Worm (Caenorhabditis elegans) whole organism, L4 larva: ENCODE measurements around the gene F42F12.3.

Experiments
- D1046.2 ChIP-seq: fragments of 200-800 bp; sonication (Bioruptor generic); IDR thresholded peaks from 2 replicates; pipeline ENCODE4 v1.3.6; 2022; ENCODE audit warnings: missing genetic modification characterization, missing compliant biosample characterization
- F44E2.7 ChIP-seq: fragments of 200-800 bp; sonication (Bioruptor generic); IDR thresholded peaks from 2 replicates; pipeline ENCODE4 v2.1.2; 2022; ENCODE audit warnings: missing genetic modification characterization, missing compliant biosample characterization
- F49E8.2 ChIP-seq: sonication (generic microtip); optimal IDR thresholded peaks from 2 replicates; lab custom pipeline; 2016; ENCODE audit warnings: missing compliant biosample characterization, mild to moderate bottlenecking, missing genetic modification characterization, borderline replicate concordance
- T26A8.4 ChIP-seq: fragments of 200-800 bp; sonication (Bioruptor generic); IDR thresholded peaks from 2 replicates; pipeline ENCODE4 v1.3.6; 2022; ENCODE audit warnings: missing genetic modification characterization, missing compliant biosample characterization
- Y105C5A.15 ChIP-seq: fragments of 200-800 bp; sonication (Bioruptor generic); IDR thresholded peaks from 2 replicates; pipeline ENCODE4 v1.3.6; 2022; ENCODE audit warnings: missing genetic modification characterization, missing compliant biosample characterization
- Y48G9A.11 ChIP-seq: fragments of 200-800 bp; sonication (Bioruptor generic); IDR thresholded peaks from 2 replicates; pipeline ENCODE4 v1.3.6; 2022; ENCODE audit warnings: missing genetic modification reagents, missing genetic modification characterization, missing compliant biosample characterization
- Y75B8A.6 ChIP-seq: fragments of 200-800 bp; sonication (Bioruptor generic); IDR thresholded peaks from 2 replicates; pipeline ENCODE4 v1.3.6; 2022; ENCODE audit warnings: missing genetic modification reagents, missing genetic modification characterization, missing compliant biosample characterization
- aly-2 ChIP-seq: sonication (generic microtip); optimal IDR thresholded peaks from 2 replicates; lab custom pipeline; 2018; ENCODE audit warnings: missing biosample characterization, missing genetic modification characterization
- ceh-28 ChIP-seq: fragments of 150-350 bp; optimal IDR thresholded peaks from 2 replicates; lab custom pipeline; 2014; ENCODE audit warnings: missing biosample characterization, missing genetic modification reagents, missing genetic modification characterization
- ceh-44 ChIP-seq: fragments of 200-800 bp; sonication (Bioruptor generic); IDR thresholded peaks from 2 replicates; pipeline ENCODE4 v1.3.6; 2022; ENCODE audit warnings: missing genetic modification reagents, missing genetic modification characterization, missing compliant biosample characterization
- daf-12 ChIP-seq: fragments of 150-350 bp; optimal IDR thresholded peaks from 2 replicates; lab custom pipeline; 2014; ENCODE audit warnings: missing biosample characterization, missing genetic modification reagents, missing genetic modification characterization
- daf-16 ChIP-seq, 3 experiments: sonication (generic microtip); optimal IDR thresholded peaks; 2 replicates each; lab custom pipeline; 2016 to 2017; ENCODE audit warnings: missing genetic modification characterization in 3 of 3, missing genetic modification reagents in 3 of 3, mild to moderate bottlenecking in 2 of 3, missing compliant biosample characterization in 2 of 3, missing biosample characterization in 1 of 3, moderate library complexity in 1 of 3
- dpl-1 ChIP-seq: fragments of 150-350 bp; optimal IDR thresholded peaks from 2 replicates; lab custom pipeline; 2014; ENCODE audit warnings: missing biosample characterization, missing genetic modification reagents, missing genetic modification characterization
- dve-1 ChIP-seq: sonication (generic microtip); optimal IDR thresholded peaks from 2 replicates; lab custom pipeline; 2017; ENCODE audit warnings: antibody characterized with exemption, mild to moderate bottlenecking, missing genetic modification characterization, missing compliant biosample characterization; ENCODE audit not compliant: insufficient read depth
- egl-43 ChIP-seq: fragments of 200-800 bp; sonication (Bioruptor generic); IDR thresholded peaks from 2 replicates; pipeline ENCODE4 v1.3.6; 2022; ENCODE audit warnings: missing genetic modification reagents, missing genetic modification characterization, missing compliant biosample characterization
- hlh-11 ChIP-seq: fragments of 200-800 bp; sonication (Bioruptor generic); optimal IDR thresholded peaks from 2 replicates; lab custom pipeline; 2018; ENCODE audit warnings: mild to moderate bottlenecking, missing genetic modification characterization, missing compliant biosample characterization
- hlh-30 ChIP-seq: sonication (generic microtip); optimal IDR thresholded peaks from 2 replicates; lab custom pipeline; 2017; ENCODE audit warnings: antibody characterized with exemption, mild to moderate bottlenecking, missing genetic modification characterization, missing compliant biosample characterization; ENCODE audit not compliant: insufficient read depth
- lin-1 ChIP-seq: fragments of 200-800 bp; sonication (Bioruptor generic); IDR thresholded peaks from 2 replicates; pipeline ENCODE4 v1.3.6; 2022; ENCODE audit warnings: missing genetic modification reagents, missing genetic modification characterization, missing compliant biosample characterization
- lir-3 ChIP-seq: sonication (generic microtip); optimal IDR thresholded peaks from 2 replicates; lab custom pipeline; 2016; ENCODE audit warnings: mild to moderate bottlenecking, missing genetic modification characterization, missing compliant biosample characterization
- madf-5 ChIP-seq, 2 experiments: fragments of 200-800 bp; sonication (Bioruptor generic); IDR thresholded peaks; 2 replicates each; pipeline ENCODE4 v1.3.6; 2022; ENCODE audit warnings: missing compliant biosample characterization in 2 of 2, missing genetic modification characterization in 2 of 2
- madf-9 ChIP-seq: fragments of 200-800 bp; sonication (Bioruptor generic); conservative IDR thresholded peaks from 2 replicates; pipeline ENCODE4 v1.3.6; 2022; ENCODE audit warnings: missing genetic modification reagents, missing genetic modification characterization, missing compliant biosample characterization
- mdl-1 ChIP-seq, 2 experiments: fragments of 150-350 bp in 1 of 2; sonication (generic microtip) in 1 of 2; optimal IDR thresholded peaks; 2 replicates each; lab custom pipeline; 2014 to 2017; ENCODE audit warnings: missing biosample characterization in 2 of 2, missing genetic modification characterization in 2 of 2
- mes-2 ChIP-seq: sonication (generic microtip); optimal IDR thresholded peaks from 2 replicates; lab custom pipeline; 2016; ENCODE audit warnings: missing genotype, mild to moderate bottlenecking, missing genetic modification characterization, missing compliant biosample characterization; ENCODE audit not compliant: poor library complexity, severe bottlenecking
- nhr-28 ChIP-seq: fragments of 150-350 bp; optimal IDR thresholded peaks from 2 replicates; lab custom pipeline; 2014; ENCODE audit warnings: missing biosample characterization, missing genetic modification characterization
- php-3 ChIP-seq: fragments of 200-800 bp; sonication (Bioruptor generic); IDR thresholded peaks from 2 replicates; pipeline ENCODE4 v1.3.6; 2022; ENCODE audit warnings: missing genetic modification reagents, missing genetic modification characterization, missing compliant biosample characterization
- pqm-1 ChIP-seq: sonication (generic microtip); optimal IDR thresholded peaks from 2 replicates; lab custom pipeline; 2017; ENCODE audit warnings: missing biosample characterization, missing genetic modification characterization
- sdz-12 ChIP-seq: fragments of 200-800 bp; sonication (Bioruptor generic); optimal IDR thresholded peaks from 2 replicates; lab custom pipeline; 2018; ENCODE audit warnings: mild to moderate bottlenecking, missing genetic modification characterization, missing compliant biosample characterization
- spr-3 ChIP-seq: fragments of 200-800 bp; sonication (Bioruptor generic); optimal IDR thresholded peaks from 2 replicates; lab custom pipeline; 2018; ENCODE audit warnings: mild to moderate bottlenecking, missing genetic modification characterization, missing compliant biosample characterization
- unc-130 ChIP-seq: sonication (generic microtip); optimal IDR thresholded peaks from 2 replicates; lab custom pipeline; 2016; ENCODE audit warnings: missing genetic modification reagents, missing genetic modification characterization, missing compliant biosample characterization
- unc-62 ChIP-seq, 3 experiments: fragments of 150-350 bp in 1 of 3; sonication (generic microtip); optimal IDR thresholded peaks in 2 of 3; peaks in 1 of 3; 1 replicate in 1 of 3; 2 replicates in 2 of 3; lab custom pipeline; 2014 to 2017; ENCODE audit warnings: missing biosample characterization in 3 of 3, missing genetic modification characterization in 3 of 3, missing genetic modification reagents in 3 of 3, missing genotype in 1 of 3
- zip-2 ChIP-seq: fragments of 150-350 bp; optimal IDR thresholded peaks from 2 replicates; lab custom pipeline; 2014; ENCODE audit warnings: missing biosample characterization, missing genetic modification characterization
- ztf-11 ChIP-seq: fragments of 150-350 bp; optimal IDR thresholded peaks from 2 replicates; lab custom pipeline; 2014; ENCODE audit warnings: missing biosample characterization, missing genetic modification characterization

The F42F12.3 gene

ce11 chrX:12347822-12348221, 2.6 kb upstream of the F42F12.3 start (continued):
- TF ChIP-seq aly-2 (tag; lab: Kevin White, UChicago) (no peak), D1046.2 (GFP tag; lab: Robert Waterston, UW) (no peak), madf-9 (peak; percentile 85), madf-5 (GFP tag; IDR thresholded peaks at IDR 0.05; lab: Robert Waterston, UW) (no peak), spr-3 (peak; percentile 35), egl-43 (GFP tag; lab: Robert Waterston, UW) (no peak; the same call in none of the 2 replicates)

ce11 chrX:12348329-12348728, 2.0 kb upstream of the F42F12.3 start, which contains the start of gene F42F12.14:
F42F12.14 (plus strand) TSS chrX:12348629.
- no peak for TF ChIP-seq zip-2 (tag; lab: Kevin White, UChicago)
- no peak for TF ChIP-seq daf-16 (GFP tag; optimal IDR thresholded peaks at IDR 0.05; lab: Kevin White, UChicago)
- no peak for TF ChIP-seq daf-16 (tag; optimal IDR thresholded peaks at IDR 0.05; lab: Kevin White, UChicago)
- TF ChIP-seq unc-62 (GFP tag; optimal IDR thresholded peaks at IDR 0.05 in 1 of 2; lab: Kevin White, UChicago) = peak in 1 of 2 experiments; percentile 74
- no peak for TF ChIP-seq unc-62 (tag; optimal IDR thresholded peaks at IDR 0.05; lab: Kevin White, UChicago)
- TF ChIP-seq dpl-1 = no peak

ce11 chrX:12352872-12353271, 2.5 kb downstream of the F42F12.3 start, which contains the start of gene F42F12.4:
F42F12.4 (minus strand) TSS chrX:12352947.
- TF ChIP-seq T26A8.4 (GFP tag; lab: Robert Waterston, UW) (no peak), pqm-1 (peak; percentile 46), ztf-11 (no peak), egl-43 (GFP tag; lab: Robert Waterston, UW) (no peak), dve-1 (tag; lab: Kevin White, UChicago) (peak; percentile 26), hlh-11 (tag; lab: Kevin White, UChicago) (peak; percentile 0), madf-5 (GFP tag; IDR thresholded peaks at IDR 0.05; lab: Robert Waterston, UW) (no peak), sdz-12 (no peak), hlh-30 (tag; lab: Kevin White, UChicago) (no peak), F44E2.7 (GFP tag; lab: Robert Waterston, UW) (no peak), nhr-28 (tag; lab: Kevin White, UChicago) (peak; percentile 51), ceh-28 (peak; percentile 7), lin-1 (GFP tag; lab: Robert Waterston, UW) (no peak), unc-130 (GFP tag; lab: Kevin White, UChicago) (no peak), ceh-44 (no peak), unc-62 (GFP tag; optimal IDR thresholded peaks at IDR 0.05 in 1 of 2; lab: Kevin White, UChicago) (peak in 1 of 2 experiments; percentile 12), unc-62 (tag; optimal IDR thresholded peaks at IDR 0.05; lab: Kevin White, UChicago) (no peak), zip-2 (tag; lab: Kevin White, UChicago) (no peak), mdl-1 (tag; optimal IDR thresholded peaks at IDR 0.05; lab: Kevin White, UChicago) (no peak), daf-16 (GFP tag; optimal IDR thresholded peaks at IDR 0.05; lab: Kevin White, UChicago) (no peak), daf-16 (tag; optimal IDR thresholded peaks at IDR 0.05; lab: Kevin White, UChicago) (peak; percentile 22), php-3 (GFP tag; lab: Robert Waterston, UW) (peak; percentile 15; the same call in 1 of the 2 replicates)

- TF ChIP-seq Y105C5A.15 (no peak), hlh-30 (tag; lab: Kevin White, UChicago) (no peak), sdz-12 (no peak), mes-2 (no peak), daf-12 (no peak), lir-3 (tag; lab: Kevin White, UChicago) (no peak), Y75B8A.6 (GFP tag; lab: Robert Waterston, UW) (no peak), F44E2.7 (GFP tag; lab: Robert Waterston, UW) (no peak), F49E8.2 (tag; lab: Kevin White, UChicago) (no peak), Y48G9A.11 (no peak)
Observed at ce11 chrX:12356581-12356980, 6.2 kb downstream of the F42F12.3 start, which contains the start of gene nspc-12. nspc-12 (minus strand) TSS chrX:12356681.
